Fruit fly (Drosophila melanogaster) whole organism, embryonic: ENCODE results near the gene hry.
A peak's percentile ranks its signal among the peaks of the same experiment; 100 is the strongest.

Experiments used
- Atf-2 ChIP-seq: fragments of 200-800 bp; sonication (Bioruptor generic); optimal IDR thresholded peaks from 2 replicates; lab custom pipeline; 2016; ENCODE audit warnings: missing biosample characterization, missing genetic modification characterization
- Bdp1 ChIP-seq: fragments of 200-800 bp; sonication (Bioruptor generic); optimal IDR thresholded peaks from 3 replicates; lab custom pipeline; 2016; ENCODE audit warnings: missing biosample characterization, missing genetic modification characterization
- CG10147 ChIP-seq: fragments of 200-800 bp; sonication (Bioruptor generic); optimal IDR thresholded peaks from 2 replicates; lab custom pipeline; 2019; ENCODE audit warnings: missing biosample characterization, mild to moderate bottlenecking, missing genetic modification characterization, moderate library complexity
- CG11695 ChIP-seq: fragments of 200-800 bp; sonication (Bioruptor generic); IDR thresholded peaks from 3 replicates; pipeline ENCODE4 v1.3.6; 2022; ENCODE audit warnings: missing biosample characterization, missing genetic modification characterization
- CG12155 ChIP-seq: fragments of 200-800 bp; sonication (Bioruptor generic); optimal IDR thresholded peaks from 3 replicates; lab custom pipeline; 2016; ENCODE audit warnings: missing biosample characterization, missing genetic modification characterization
- CG12744 ChIP-seq: fragments of 200-800 bp; sonication (Bioruptor generic); optimal IDR thresholded peaks from 2 replicates; lab custom pipeline; 2016; ENCODE audit warnings: missing biosample characterization, missing genetic modification characterization
- CG12942 ChIP-seq: fragments of 200-800 bp; sonication (Bioruptor generic); optimal IDR thresholded peaks from 3 replicates; lab custom pipeline; 2016; ENCODE audit warnings: missing biosample characterization, missing genetic modification characterization
- CG13287 ChIP-seq: fragments of 200-800 bp; sonication (Bioruptor generic); IDR thresholded peaks from 2 replicates; pipeline ENCODE4 v1.3.6; 2022; ENCODE audit warnings: missing biosample characterization, missing genetic modification characterization; ENCODE audit not compliant: partially characterized antibody
- CG13296 ChIP-seq: fragments of 200-800 bp; sonication (Bioruptor generic); optimal IDR thresholded peaks from 3 replicates; lab custom pipeline; 2018; ENCODE audit warnings: missing biosample characterization, mild to moderate bottlenecking, missing genetic modification characterization
- CG14667 ChIP-seq: fragments of 200-800 bp; sonication (Bioruptor generic); IDR thresholded peaks from 2 replicates; pipeline ENCODE4 v1.3.6; 2022; ENCODE audit warnings: missing biosample characterization, missing genetic modification characterization
- CG14710 ChIP-seq: fragments of 200-800 bp; sonication (Bioruptor generic); optimal IDR thresholded peaks from 3 replicates; lab custom pipeline; 2019; ENCODE audit warnings: missing biosample characterization, mild to moderate bottlenecking, missing genetic modification characterization, moderate library complexity
- CG17359 ChIP-seq: fragments of 200-800 bp; sonication (Bioruptor generic); optimal IDR thresholded peaks from 3 replicates; lab custom pipeline; 2018; ENCODE audit warnings: missing biosample characterization, mild to moderate bottlenecking, missing genetic modification characterization, moderate library complexity
- CG17912 ChIP-seq: fragments of 200-800 bp; sonication (Bioruptor generic); optimal IDR thresholded peaks from 2 replicates; lab custom pipeline; 2018; ENCODE audit warnings: missing biosample characterization, mild to moderate bottlenecking, missing genetic modification characterization
- CG1792 ChIP-seq: fragments of 200-800 bp; sonication (Bioruptor generic); optimal IDR thresholded peaks from 2 replicates; lab custom pipeline; 2016; ENCODE audit warnings: missing biosample characterization, missing genetic modification characterization
- CG2889 ChIP-seq: fragments of 200-800 bp; sonication (Bioruptor generic); IDR thresholded peaks from 3 replicates; pipeline ENCODE4 v1.3.6; 2022; ENCODE audit warnings: missing biosample characterization, missing genetic modification characterization
- CG31441 ChIP-seq: fragments of 200-800 bp; sonication (Bioruptor generic); IDR thresholded peaks from 2 replicates; pipeline ENCODE4 v1.3.6; 2022; ENCODE audit warnings: missing biosample characterization, missing genetic modification characterization
- CG4617 ChIP-seq: fragments of 200-800 bp; sonication (Bioruptor generic); optimal IDR thresholded peaks from 3 replicates; lab custom pipeline; 2016; ENCODE audit warnings: missing biosample characterization, missing genetic modification characterization, borderline replicate concordance
- CG6175 ChIP-seq: fragments of 200-800 bp; sonication (Bioruptor generic); IDR thresholded peaks from 3 replicates; pipeline ENCODE4 v1.3.6; 2022; ENCODE audit warnings: missing biosample characterization, missing genetic modification characterization
- CG6765 ChIP-seq: fragments of 200-800 bp; sonication (Bioruptor generic); optimal IDR thresholded peaks from 3 replicates; lab custom pipeline; 2017; ENCODE audit warnings: missing biosample characterization, mild to moderate bottlenecking, missing genetic modification characterization
- CG8924 ChIP-seq: fragments of 200-800 bp; optimal IDR thresholded peaks from 3 replicates; lab custom pipeline; 2019; ENCODE audit warnings: missing biosample characterization, mild to moderate bottlenecking, missing genetic modification characterization, moderate library complexity
- CG9215 ChIP-seq: fragments of 200-800 bp; sonication (Bioruptor generic); IDR thresholded peaks from 2 replicates; pipeline ENCODE4 v1.3.6; 2022; ENCODE audit warnings: missing biosample characterization, missing genetic modification characterization
- CG9437 ChIP-seq: fragments of 200-800 bp; sonication (Bioruptor generic); optimal IDR thresholded peaks from 2 replicates; lab custom pipeline; 2018; ENCODE audit warnings: missing biosample characterization, mild to moderate bottlenecking, missing genetic modification characterization
- CG9817 ChIP-seq: fragments of 200-800 bp; sonication (Bioruptor generic); optimal IDR thresholded peaks from 2 replicates; lab custom pipeline; 2018; ENCODE audit warnings: missing biosample characterization, mild to moderate bottlenecking, missing genetic modification characterization, moderate library complexity
- Camta ChIP-seq: fragments of 200-800 bp; sonication (Bioruptor generic); optimal IDR thresholded peaks from 2 replicates; lab custom pipeline; 2016; ENCODE audit warnings: missing biosample characterization, missing genetic modification characterization
- CkIIα-i1 ChIP-seq: fragments of 200-800 bp; sonication (Bioruptor generic); IDR thresholded peaks from 2 replicates; pipeline ENCODE4 v1.3.6; 2022; ENCODE audit warnings: missing biosample characterization, missing genetic modification characterization
- CoRest ChIP-seq: fragments of 200-800 bp; sonication (Bioruptor generic); optimal IDR thresholded peaks from 3 replicates; lab custom pipeline; 2018; ENCODE audit warnings: missing biosample characterization, mild to moderate bottlenecking, missing genetic modification characterization, moderate library complexity
- Dad ChIP-seq: fragments of 200-800 bp; sonication (Bioruptor generic); optimal IDR thresholded peaks from 3 replicates; lab custom pipeline; 2016; ENCODE audit warnings: missing biosample characterization, missing genetic modification characterization
- Dip2 ChIP-seq: fragments of 200-800 bp; sonication (Bioruptor generic); IDR thresholded peaks from 2 replicates; pipeline ENCODE4 v1.3.6; 2022; ENCODE audit warnings: missing biosample characterization, missing genetic modification characterization
- Dll ChIP-seq: fragments of 200-800 bp; sonication (Bioruptor generic); IDR thresholded peaks from 4 replicates; pipeline ENCODE4 v1.3.6; 2022; ENCODE audit warnings: missing biosample characterization, missing genetic modification characterization; ENCODE audit not compliant: partially characterized antibody
- Hsf ChIP-seq: fragments of 200-800 bp; sonication (Bioruptor generic); optimal IDR thresholded peaks from 3 replicates; lab custom pipeline; 2016; ENCODE audit warnings: missing biosample characterization, missing genetic modification characterization
- MTF-1 ChIP-seq: fragments of 200-800 bp; sonication (Bioruptor generic); optimal IDR thresholded peaks from 2 replicates; lab custom pipeline; 2018; ENCODE audit warnings: missing biosample characterization, mild to moderate bottlenecking, missing genetic modification characterization, borderline replicate concordance
- aop ChIP-seq: fragments of 200-800 bp; sonication (Bioruptor generic); IDR thresholded peaks from 2 replicates; pipeline ENCODE4 v1.3.6; 2022; ENCODE audit warnings: missing biosample characterization, missing genetic modification characterization
- cwo ChIP-seq: fragments of 200-800 bp; sonication (Bioruptor generic); optimal IDR thresholded peaks from 3 replicates; lab custom pipeline; 2017; ENCODE audit warnings: missing biosample characterization, missing genetic modification characterization, mild to moderate bottlenecking, moderate library complexity, missing genetic modification reagents
- da ChIP-seq: fragments of 200-800 bp; sonication (Bioruptor generic); optimal IDR thresholded peaks from 2 replicates; lab custom pipeline; 2016; ENCODE audit warnings: missing biosample characterization, missing genetic modification characterization
- dati ChIP-seq: fragments of 200-800 bp; sonication (Bioruptor generic); IDR thresholded peaks from 2 replicates; pipeline ENCODE4 v1.3.6; 2022; ENCODE audit warnings: missing biosample characterization, missing genetic modification characterization
- dmrt11E ChIP-seq: fragments of 200-800 bp; sonication (Bioruptor generic); optimal IDR thresholded peaks from 3 replicates; lab custom pipeline; 2018; ENCODE audit warnings: missing biosample characterization, mild to moderate bottlenecking, missing genetic modification characterization, moderate library complexity
- en ChIP-seq: fragments of 200-800 bp; sonication (Bioruptor generic); optimal IDR thresholded peaks from 2 replicates; lab custom pipeline; 2016; ENCODE audit warnings: missing biosample characterization, missing genetic modification characterization
- gro ChIP-seq: fragments of 200-800 bp; sonication (Bioruptor generic); optimal IDR thresholded peaks from 2 replicates; lab custom pipeline; 2016; ENCODE audit warnings: missing biosample characterization, missing genetic modification characterization
- hb ChIP-seq: fragments of 200-800 bp; sonication (Bioruptor generic); IDR thresholded peaks from 3 replicates; pipeline ENCODE4 v1.3.6; 2022; ENCODE audit warnings: missing biosample characterization, missing genetic modification characterization; ENCODE audit not compliant: partially characterized antibody
- kah ChIP-seq: fragments of 200-800 bp; sonication (Bioruptor generic); optimal IDR thresholded peaks from 2 replicates; lab custom pipeline; 2018; ENCODE audit warnings: missing biosample characterization, mild to moderate bottlenecking, missing genetic modification characterization
- nerfin-2 ChIP-seq: fragments of 200-800 bp; sonication (Bioruptor generic); IDR thresholded peaks from 2 replicates; pipeline ENCODE4 v1.3.6; 2022; ENCODE audit warnings: missing biosample characterization, missing genetic modification characterization; ENCODE audit not compliant: partially characterized antibody
- nom ChIP-seq: fragments of 200-800 bp; sonication (Bioruptor generic); optimal IDR thresholded peaks from 2 replicates; lab custom pipeline; 2017; ENCODE audit warnings: missing biosample characterization, missing genetic modification characterization, mild to moderate bottlenecking, moderate library complexity, missing genetic modification reagents
- odd ChIP-seq: fragments of 200-800 bp; sonication (Bioruptor generic); optimal IDR thresholded peaks from 2 replicates; lab custom pipeline; 2017; ENCODE audit warnings: missing biosample characterization, mild to moderate bottlenecking, missing genetic modification characterization
- org-1 ChIP-seq: fragments of 200-800 bp; sonication (Bioruptor generic); optimal IDR thresholded peaks from 2 replicates; lab custom pipeline; 2017; ENCODE audit warnings: missing biosample characterization, missing genetic modification characterization
- otp ChIP-seq: fragments of 200-800 bp; sonication (Bioruptor generic); IDR thresholded peaks from 3 replicates; pipeline ENCODE4, ENCODE4 v1.3.6; 2022; ENCODE audit warnings: missing biosample characterization, missing genetic modification characterization
- pan ChIP-seq, 4 experiments: fragments of >200 bp in 3 of 4; fragments of 200-800 bp in 1 of 4; sonication (Bioruptor generic) in 1 of 4; optimal IDR thresholded peaks in 3 of 4; IDR thresholded peaks in 1 of 4; 2 replicates each; pipeline versions ENCODE4 v1.3.6 to Lab custom; 2017 to 2022; ENCODE audit warnings: missing biosample characterization in 2 of 4, missing genetic modification characterization in 2 of 4, mixed read lengths in 1 of 4
- run ChIP-seq: fragments of 200-800 bp; sonication (Bioruptor generic); optimal IDR thresholded peaks from 3 replicates; lab custom pipeline; 2018; ENCODE audit warnings: missing biosample characterization, mild to moderate bottlenecking, missing genetic modification characterization
- sima ChIP-seq: fragments of 200-800 bp; sonication (Bioruptor generic); optimal IDR thresholded peaks from 2 replicates; lab custom pipeline; 2016; ENCODE audit warnings: missing biosample characterization, missing genetic modification characterization
- sisA ChIP-seq: fragments of 200-800 bp; sonication (Bioruptor generic); IDR thresholded peaks from 2 replicates; pipeline ENCODE4 v1.3.6; 2022; ENCODE audit warnings: missing biosample characterization, missing genetic modification characterization
- tin ChIP-seq: fragments of 200-800 bp; sonication (Bioruptor generic); optimal IDR thresholded peaks from 3 replicates; lab custom pipeline; 2016; ENCODE audit warnings: missing biosample characterization, missing genetic modification characterization
- twi ChIP-seq: fragments of 200-800 bp; optimal IDR thresholded peaks from 2 replicates; lab custom pipeline; 2019; ENCODE audit warnings: missing biosample characterization, mild to moderate bottlenecking, missing genetic modification characterization, moderate library complexity

The hry gene

DNA sequence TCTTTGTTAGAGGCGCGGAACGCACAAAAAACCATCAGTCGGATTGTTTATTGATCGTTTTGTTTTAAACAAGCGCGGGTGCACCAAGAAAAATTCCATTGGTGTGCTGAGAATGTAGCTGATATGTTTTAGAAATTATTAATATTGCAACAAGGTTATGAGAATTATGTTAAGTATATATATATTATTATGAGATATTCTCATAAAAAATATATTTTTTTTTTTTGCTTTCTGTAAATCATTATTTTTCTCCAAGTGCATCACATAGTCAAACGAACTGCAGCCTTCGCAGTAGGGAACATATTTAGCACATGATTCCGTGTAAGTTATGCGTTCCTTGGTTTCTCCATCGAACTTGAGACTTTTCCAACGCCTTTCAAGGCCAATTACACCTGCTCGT is 46.6 kb upstream of the hry start (continued):
- TF ChIP-seq hb (GFP tag; lab: Robert Waterston, UW), result no peak
- TF ChIP-seq Dip2, result no peak
- no peak for TF ChIP-seq CG17912 (GFP tag; lab: Kevin White, UChicago)
- TF ChIP-seq Camta (GFP tag; lab: Kevin White, UChicago), result no peak
- no peak for TF ChIP-seq Bdp1
- TF ChIP-seq odd (GFP tag; lab: Kevin White, UChicago), result no peak
- peak; percentile 55 for TF ChIP-seq dmrt11E (tag; lab: Kevin White, UChicago)
- peak; percentile 37 for TF ChIP-seq cwo (GFP tag; lab: Kevin White, UChicago)
- TF ChIP-seq Dll (GFP tag; lab: Robert Waterston, UW), result no peak
- no peak for TF ChIP-seq Atf-2 (GFP tag; lab: Kevin White, UChicago)
- peak; percentile 37 for TF ChIP-seq CG9817 (tag; lab: Kevin White, UChicago)
- TF ChIP-seq CG6175 (GFP tag; lab: Robert Waterston, UW), result no peak
- no peak for TF ChIP-seq otp (GFP tag; lab: Robert Waterston, UW)
- TF ChIP-seq CG31441 (GFP tag; lab: Robert Waterston, UW), result peak; percentile 85
- no peak for TF ChIP-seq CG13287 (GFP tag; lab: Robert Waterston, UW)
- TF ChIP-seq CG12155, result no peak
- TF ChIP-seq CG14710 (tag; lab: Kevin White, UChicago), result peak; percentile 72
- no peak for TF ChIP-seq MTF-1 (GFP tag; lab: Kevin White, UChicago)
- peak; percentile 34 for TF ChIP-seq kah
- TF ChIP-seq CG6765 (GFP tag; lab: Kevin White, UChicago), result no peak
- no peak for TF ChIP-seq CG12744 (GFP tag; lab: Kevin White, UChicago)
- no peak for TF ChIP-seq gro (GFP tag; lab: Kevin White, UChicago)
- TF ChIP-seq twi, result peak; percentile 61
- TF ChIP-seq en, result no peak
- TF ChIP-seq CG8924 (tag; lab: Kevin White, UChicago), result peak; percentile 69
- TF ChIP-seq sisA (GFP tag; lab: Robert Waterston, UW), result peak; percentile 60
- no peak for TF ChIP-seq nom
- peak; percentile 65 for TF ChIP-seq CG17359 (tag; lab: Kevin White, UChicago)
- TF ChIP-seq CG14667 (GFP tag; lab: Robert Waterston, UW), result peak; percentile 82
- TF ChIP-seq aop (GFP tag; lab: Robert Waterston, UW), result no peak
- no peak for TF ChIP-seq nerfin-2 (GFP tag; lab: Robert Waterston, UW)
- TF ChIP-seq CkIIα-i1, result no peak
- TF ChIP-seq CG12942, result no peak
- no peak for TF ChIP-seq sima (GFP tag; lab: Kevin White, UChicago)
- TF ChIP-seq da (GFP tag; lab: Kevin White, UChicago), result no peak
- no peak for TF ChIP-seq org-1 (GFP tag; lab: Kevin White, UChicago)
- TF ChIP-seq CG4617, result no peak
- TF ChIP-seq run (tag; lab: Kevin White, UChicago), result peak; percentile 7
- TF ChIP-seq CoRest, result peak; percentile 71
- 0 out of 3 replicates have a peak, but pooled peaks have one; percentile 11 for TF ChIP-seq CG2889 (GFP tag; lab: Robert Waterston, UW)
- no peak for TF ChIP-seq pan (optimal IDR thresholded peaks at IDR 0.05; lab: Kevin White, UChicago)
- peak in 1 of 2 experiments; percentile 87 for TF ChIP-seq pan (GFP tag; optimal IDR thresholded peaks at IDR 0.05 in 1 of 2, IDR thresholded peaks at IDR 0.05 in 1 of 2)
- peak; percentile 66 for TF ChIP-seq CG10147 (GFP tag; lab: Kevin White, UChicago)
- no peak for TF ChIP-seq CG1792 (GFP tag; lab: Kevin White, UChicago)
- TF ChIP-seq CG9215 (GFP tag; lab: Robert Waterston, UW), result peak; percentile 65; the same call in 1 of the 2 replicates
- TF ChIP-seq CG13296, result peak; percentile 75
- peak; percentile 44 for TF ChIP-seq CG9437 (GFP tag; lab: Kevin White, UChicago)
- peak; percentile 75 for TF ChIP-seq CG11695 (GFP tag; lab: Robert Waterston, UW)
- TF ChIP-seq tin (GFP tag; lab: Kevin White, UChicago), result peak; percentile 48
- TF ChIP-seq dati (GFP tag; lab: Robert Waterston, UW), result no peak
- no peak for TF ChIP-seq Dad (GFP tag; lab: Kevin White, UChicago)
- no peak for TF ChIP-seq Hsf (GFP tag; lab: Kevin White, UChicago)
